Worm (Caenorhabditis elegans) whole organism, midembryonic: ENCODE measurements around the gene ZK1055.4.

Source experiments
- T22C8.4 ChIP-seq: fragments of 200-800 bp; sonication (Bioruptor generic); IDR thresholded peaks from 2 replicates; pipeline ENCODE4 v1.3.6; 2022; ENCODE audit warnings: missing genetic modification characterization, missing compliant biosample characterization
- cog-1 ChIP-seq: sonication (generic microtip); optimal IDR thresholded peaks from 2 replicates; lab custom pipeline; 2016; ENCODE audit warnings: missing genetic modification characterization, missing compliant biosample characterization
- flt-1 ChIP-seq: fragments of 200-800 bp; sonication (Bioruptor generic); IDR thresholded peaks from 2 replicates; pipeline ENCODE4 v1.3.6; 2022; ENCODE audit warnings: missing genetic modification characterization, missing compliant biosample characterization
- klf-2 ChIP-seq: fragments of 200-800 bp; sonication (Bioruptor generic); conservative IDR thresholded peaks from 2 replicates; pipeline ENCODE4 v1.3.6; 2022; ENCODE audit warnings: missing genetic modification reagents, missing genetic modification characterization, missing compliant biosample characterization
- med-1 ChIP-seq: sonication (generic microtip); optimal IDR thresholded peaks from 2 replicates; lab custom pipeline; 2017; ENCODE audit warnings: missing genetic modification characterization, mild to moderate bottlenecking, missing compliant biosample characterization, antibody characterized with exemption, missing genetic modification reagents; ENCODE audit not compliant: insufficient read depth
- ref-1 ChIP-seq: fragments of 200-800 bp; sonication (Bioruptor generic); conservative IDR thresholded peaks from 2 replicates; pipeline ENCODE4 v1.3.6; 2022; ENCODE audit warnings: missing genetic modification reagents, missing genetic modification characterization, missing compliant biosample characterization
- tab-1 ChIP-seq: fragments of 200-800 bp; sonication (Bioruptor generic); IDR thresholded peaks from 2 replicates; pipeline ENCODE4 v1.3.6; 2022; ENCODE audit warnings: missing genetic modification characterization, missing compliant biosample characterization
- ztf-23 ChIP-seq: fragments of 200-800 bp; sonication (Bioruptor generic); IDR thresholded peaks from 2 replicates; pipeline ENCODE4 v1.3.6; 2022; ENCODE audit warnings: missing genetic modification reagents, missing genetic modification characterization, missing compliant biosample characterization
- ztf-29 ChIP-seq: fragments of 200-800 bp; sonication (Bioruptor generic); IDR thresholded peaks from 2 replicates; pipeline ENCODE4 v1.3.6; 2022; ENCODE audit warnings: missing genetic modification reagents, missing genetic modification characterization, missing compliant biosample characterization

Gene ZK1055.4

DNA sequence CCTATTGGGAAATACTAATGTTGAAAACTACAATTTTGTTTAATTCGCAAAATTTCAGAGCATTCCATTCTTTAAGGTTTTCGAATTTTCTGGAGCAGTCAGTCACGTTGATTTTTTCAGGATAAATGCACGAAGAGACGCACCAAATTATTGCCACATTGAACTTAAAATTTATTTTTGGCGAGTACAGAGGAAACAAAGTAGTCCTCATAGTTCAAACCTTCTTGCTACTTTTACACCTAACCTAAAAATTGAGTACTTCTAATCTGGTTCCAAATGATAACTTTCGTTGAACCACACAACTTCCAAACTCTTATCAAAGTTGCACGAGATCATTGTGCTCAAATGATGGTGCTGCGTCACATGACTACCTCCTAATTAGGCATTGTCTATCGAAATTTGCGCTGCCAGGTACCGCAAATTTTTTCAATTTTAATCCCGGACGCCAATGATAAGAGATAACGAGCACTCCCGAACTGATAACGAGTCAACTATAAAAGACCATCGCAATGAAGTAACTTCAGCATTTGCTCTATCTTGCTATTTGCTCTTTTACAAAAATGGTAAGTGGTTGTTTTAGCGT lies 32.4 kb downstream of the ZK1055.4 start, which contains the start of gene cpr-4:
TSS of gene cpr-4 (plus strand) at position 523 of the 583 bp plus-strand sequence.
- TF ChIP-seq med-1 (GFP tag; lab: Kevin White, UChicago) = no peak
- TF ChIP-seq cog-1 (tag; lab: Kevin White, UChicago) = no peak
- no peak for TF ChIP-seq tab-1 (GFP tag; lab: Robert Waterston, UW)
- TF ChIP-seq ref-1 (GFP tag; lab: Robert Waterston, UW) = no peak
- TF ChIP-seq ztf-23 (GFP tag; lab: Robert Waterston, UW) = no peak
- TF ChIP-seq T22C8.4 = no peak
- TF ChIP-seq klf-2 (GFP tag; lab: Robert Waterston, UW) = no peak
- no peak for TF ChIP-seq ztf-29 (GFP tag; lab: Robert Waterston, UW)
- no peak for TF ChIP-seq flt-1

DNA sequence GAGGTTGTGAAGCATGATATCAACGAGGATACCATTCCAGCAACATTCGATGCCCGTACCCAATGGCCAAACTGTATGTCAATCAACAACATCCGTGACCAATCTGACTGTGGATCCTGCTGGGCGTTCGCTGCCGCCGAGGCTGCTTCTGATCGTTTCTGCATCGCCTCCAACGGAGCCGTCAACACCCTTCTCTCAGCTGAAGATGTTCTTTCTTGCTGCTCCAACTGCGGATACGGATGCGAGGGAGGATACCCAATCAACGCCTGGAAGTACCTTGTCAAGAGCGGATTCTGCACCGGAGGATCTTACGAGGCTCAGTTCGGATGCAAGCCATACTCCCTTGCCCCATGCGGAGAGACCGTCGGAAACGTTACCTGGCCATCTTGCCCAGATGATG lies 33.1 kb downstream of the ZK1055.4 start:
- TF ChIP-seq klf-2 (GFP tag; lab: Robert Waterston, UW) (no peak), tab-1 (GFP tag; lab: Robert Waterston, UW) (no peak), T22C8.4 (no peak), flt-1 (no peak), cog-1 (tag; lab: Kevin White, UChicago) (no peak), ztf-29 (GFP tag; lab: Robert Waterston, UW) (no peak), med-1 (GFP tag; lab: Kevin White, UChicago) (no peak), ref-1 (GFP tag; lab: Robert Waterston, UW) (no peak), ztf-23 (GFP tag; lab: Robert Waterston, UW) (no peak)

DNA sequence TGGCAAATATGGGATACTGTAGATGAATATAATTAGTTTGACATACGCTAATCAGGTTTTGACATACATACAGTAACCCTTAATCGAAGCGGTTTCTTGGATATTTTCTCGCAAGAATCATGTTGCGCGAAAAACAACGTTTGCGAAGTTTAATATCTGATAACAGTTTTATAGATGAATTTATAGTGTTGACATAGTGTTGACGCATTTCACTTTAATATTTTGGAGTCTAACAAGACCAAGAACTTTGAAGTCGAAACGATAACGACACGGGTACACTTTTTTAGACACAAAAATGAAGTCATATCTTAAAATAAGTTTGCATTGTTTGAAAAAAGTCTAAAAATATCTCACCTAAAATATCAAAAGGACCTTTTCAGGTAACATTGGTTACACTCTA lies 34.4 kb downstream of the ZK1055.4 start:
- TF ChIP-seq med-1 (GFP tag; lab: Kevin White, UChicago) (no peak), ztf-23 (GFP tag; lab: Robert Waterston, UW) (no peak), ref-1 (GFP tag; lab: Robert Waterston, UW) (no peak), klf-2 (GFP tag; lab: Robert Waterston, UW) (no peak)

DNA sequence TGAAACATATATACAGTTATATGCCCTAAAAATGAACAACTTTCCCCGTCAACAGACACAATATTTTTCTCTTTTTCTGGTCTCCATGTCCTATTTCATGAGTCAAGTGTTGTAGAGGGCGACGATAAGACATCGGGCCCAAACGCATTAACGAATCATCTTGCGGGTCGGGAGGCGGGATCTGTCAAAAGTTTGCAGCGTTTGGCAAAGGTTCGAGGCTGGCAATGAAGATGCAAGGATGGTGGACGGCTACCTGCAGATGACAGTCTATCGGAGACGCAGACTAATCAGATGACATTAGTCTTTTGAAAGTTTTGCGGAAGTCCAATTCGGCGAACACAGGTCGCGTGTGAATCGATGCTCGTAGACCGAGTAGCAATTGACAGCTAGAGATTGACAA lies 38.9 kb downstream of the ZK1055.4 start:
- TF ChIP-seq ztf-29 (GFP tag; lab: Robert Waterston, UW) = no peak

DNA sequence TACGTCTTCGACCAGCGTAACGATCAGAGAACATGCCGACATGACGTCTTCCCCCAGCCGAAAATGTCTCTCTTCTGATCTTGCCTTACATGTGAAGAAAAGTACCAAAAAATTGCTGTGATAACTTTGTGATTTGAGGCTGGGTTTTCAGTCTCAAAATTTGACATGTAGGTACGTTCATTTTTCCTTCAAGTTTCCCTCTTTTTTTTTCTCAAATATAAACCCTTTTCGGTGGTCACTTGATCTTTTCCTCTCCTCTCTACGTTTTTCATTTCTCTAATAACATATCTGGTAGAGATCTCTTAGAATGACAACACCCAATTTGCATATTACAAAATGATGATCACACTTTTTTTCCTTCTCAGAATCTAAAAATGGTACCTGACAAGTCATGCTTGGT lies 40.0 kb downstream of the ZK1055.4 start, which contains the start of gene nhr-37:
TSS of gene nhr-37 (plus strand) at position 301 of the 400 bp plus-strand sequence.
- TF ChIP-seq klf-2 (GFP tag; lab: Robert Waterston, UW) (no peak), ref-1 (GFP tag; lab: Robert Waterston, UW) (no peak), tab-1 (GFP tag; lab: Robert Waterston, UW) (no peak), ztf-29 (GFP tag; lab: Robert Waterston, UW) (no peak), T22C8.4 (no peak), cog-1 (tag; lab: Kevin White, UChicago) (no peak), flt-1 (no peak)

DNA sequence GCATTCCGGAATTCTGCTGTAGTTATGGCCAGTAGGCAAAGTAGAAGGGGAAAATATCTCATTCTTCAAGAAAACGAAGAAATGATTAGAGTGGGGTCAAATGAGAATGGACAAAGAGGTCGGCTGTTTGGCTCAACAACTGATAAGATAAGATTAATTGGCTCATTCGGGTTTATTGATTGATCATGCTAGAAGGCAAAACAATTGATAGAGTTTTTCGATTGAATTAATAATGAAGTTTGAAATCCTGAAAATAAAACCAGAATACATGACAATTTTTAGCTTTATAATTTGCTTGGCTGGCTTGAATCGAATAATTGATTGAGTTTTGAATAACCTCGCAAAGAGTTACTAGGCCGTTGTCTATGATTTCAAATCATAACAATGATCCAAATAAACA lies 44.4 kb downstream of the ZK1055.4 start, which contains the start of gene ppt-1:
TSS of gene ppt-1 (minus strand) at position 101 of the 400 bp plus-strand sequence.
- TF ChIP-seq ztf-23 (GFP tag; lab: Robert Waterston, UW) (no peak), T22C8.4 (no peak), med-1 (GFP tag; lab: Kevin White, UChicago) (no peak), cog-1 (tag; lab: Kevin White, UChicago) (no peak), tab-1 (GFP tag; lab: Robert Waterston, UW) (no peak), ztf-29 (GFP tag; lab: Robert Waterston, UW) (no peak), flt-1 (no peak), ref-1 (GFP tag; lab: Robert Waterston, UW) (no peak), klf-2 (GFP tag; lab: Robert Waterston, UW) (no peak)

DNA sequence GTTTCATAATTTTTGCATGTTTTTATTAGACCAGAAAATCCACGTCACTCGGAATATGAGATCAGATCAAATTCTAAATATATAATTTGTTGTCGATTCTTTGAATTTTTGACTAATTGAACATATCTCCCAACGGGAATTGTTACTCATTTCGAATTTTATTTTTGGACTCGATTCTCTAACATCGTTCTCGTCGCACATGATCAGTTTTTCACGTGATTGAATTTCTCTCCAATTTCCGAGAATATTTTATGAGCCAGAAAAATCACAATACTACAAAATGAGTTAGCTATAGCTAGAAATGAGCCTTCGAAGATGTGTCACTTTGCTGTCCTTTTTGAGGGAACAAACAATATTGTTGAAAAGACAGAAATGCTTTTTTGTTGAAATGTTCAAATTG lies 48.9 kb downstream of the ZK1055.4 start:
- TF ChIP-seq T22C8.4 = no peak
- no peak for TF ChIP-seq med-1 (GFP tag; lab: Kevin White, UChicago)
- TF ChIP-seq ztf-29 (GFP tag; lab: Robert Waterston, UW) = no peak
- no peak for TF ChIP-seq cog-1 (tag; lab: Kevin White, UChicago)
- TF ChIP-seq ztf-23 (GFP tag; lab: Robert Waterston, UW) = no peak
- TF ChIP-seq flt-1 = no peak

DNA sequence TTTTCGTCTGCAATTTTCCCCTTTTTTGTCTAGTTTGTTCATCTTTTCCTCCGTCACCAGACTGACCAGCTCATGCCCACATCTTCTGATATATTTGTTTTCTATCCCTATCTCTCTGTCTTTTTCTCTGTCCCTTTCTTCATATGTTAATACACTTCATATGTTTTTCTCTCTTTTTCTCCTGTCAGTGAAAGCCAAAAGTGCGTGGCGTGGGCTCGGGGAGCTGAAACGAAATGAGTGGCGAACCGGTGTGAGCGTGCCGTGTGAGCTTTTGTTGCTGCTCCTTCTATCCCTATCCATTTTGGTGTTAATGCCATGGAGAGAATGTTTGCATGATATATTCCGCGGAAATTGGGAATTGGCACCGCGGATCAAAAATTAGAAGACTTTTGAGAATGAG lies 50.0 kb downstream of the ZK1055.4 start:
- no peak for TF ChIP-seq ref-1 (GFP tag; lab: Robert Waterston, UW)
- no peak for TF ChIP-seq tab-1 (GFP tag; lab: Robert Waterston, UW)
- TF ChIP-seq med-1 (GFP tag; lab: Kevin White, UChicago) = no peak
- TF ChIP-seq flt-1 = no peak
- TF ChIP-seq ztf-23 (GFP tag; lab: Robert Waterston, UW) = no peak
- TF ChIP-seq klf-2 (GFP tag; lab: Robert Waterston, UW) = no peak
- TF ChIP-seq T22C8.4 = no peak
- TF ChIP-seq ztf-29 (GFP tag; lab: Robert Waterston, UW) = no peak
- no peak for TF ChIP-seq cog-1 (tag; lab: Kevin White, UChicago)

DNA sequence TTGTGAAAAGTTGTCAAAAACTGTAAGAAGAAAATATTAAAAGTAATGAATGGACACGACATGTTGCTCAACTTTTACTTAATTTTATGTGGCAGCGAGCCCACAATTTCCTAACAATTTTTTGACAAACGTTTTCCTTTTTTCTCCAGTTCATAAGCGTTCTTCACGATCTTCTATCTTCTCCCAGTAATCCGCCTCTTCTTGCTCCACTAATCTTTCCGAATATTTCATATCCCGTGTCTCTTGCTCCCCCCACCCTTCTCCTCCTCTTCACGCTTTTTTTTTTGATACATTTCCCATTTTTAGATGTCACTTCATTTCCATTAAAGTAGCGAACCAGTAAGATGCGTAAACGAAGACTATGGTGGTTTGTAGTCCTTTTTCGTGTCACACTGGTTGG lies 51.1 kb downstream of the ZK1055.4 start, which contains the start of gene scd-2:
TSS of gene scd-2 (plus strand) at position 301 of the 400 bp plus-strand sequence.
- no peak for TF ChIP-seq T22C8.4
